Worm (Caenorhabditis elegans) whole organism, L2 larva: ENCODE data around the gene Y76A2B.4.

Experiments
- F13H6.1 ChIP-seq: sonication (generic microtip); optimal IDR thresholded peaks from 2 replicates; lab custom pipeline; 2016; ENCODE audit warnings: missing genetic modification characterization, missing compliant biosample characterization
- ceh-16 ChIP-seq: fragments of 150-350 bp; optimal IDR thresholded peaks from 2 replicates; lab custom pipeline; 2014; ENCODE audit warnings: missing biosample characterization, missing genetic modification characterization
- elt-1 ChIP-seq: fragments of 150-350 bp; optimal IDR thresholded peaks from 2 replicates; lab custom pipeline; 2014; ENCODE audit warnings: missing biosample characterization, missing genetic modification characterization
- fos-1 ChIP-seq: fragments of 150-350 bp; optimal IDR thresholded peaks from 2 replicates; lab custom pipeline; 2014; ENCODE audit warnings: missing biosample characterization, missing genetic modification characterization
- mdl-1 ChIP-seq, 2 experiments: fragments of 150-350 bp in 1 of 2; sonication (generic microtip) in 1 of 2; optimal IDR thresholded peaks; 2 replicates each; lab custom pipeline; 2017; ENCODE audit warnings: missing biosample characterization in 2 of 2, missing genetic modification characterization in 2 of 2
- nhr-11 ChIP-seq: fragments of 150-350 bp; optimal IDR thresholded peaks from 2 replicates; lab custom pipeline; 2014; ENCODE audit warnings: missing biosample characterization, missing genetic modification characterization
- nhr-12 ChIP-seq: fragments of 150-350 bp; optimal IDR thresholded peaks from 2 replicates; lab custom pipeline; 2014; ENCODE audit warnings: missing biosample characterization, missing genetic modification characterization
- unc-39 ChIP-seq: fragments of 150-350 bp; optimal IDR thresholded peaks from 2 replicates; lab custom pipeline; 2014; ENCODE audit warnings: missing biosample characterization, missing genetic modification characterization
- ztf-4 ChIP-seq: fragments of 150-350 bp; optimal IDR thresholded peaks from 2 replicates; lab custom pipeline; 2014; ENCODE audit warnings: missing biosample characterization, missing genetic modification characterization

ce11 chrIII:13548982-13549381 is 2.4 kb upstream of the Y76A2B.4 start, which contains the start of gene mmad-1:
- TF ChIP-seq ztf-4 (tag; lab: Kevin White, UChicago) (peak; percentile 32), unc-39 (no peak), F13H6.1 (tag; lab: Kevin White, UChicago) (peak; percentile 33), ceh-16 (tag; lab: Kevin White, UChicago) (no peak), nhr-12 (tag; lab: Kevin White, UChicago) (no peak), fos-1 (tag; lab: Kevin White, UChicago) (peak; percentile 55), elt-1 (tag; lab: Kevin White, UChicago) (no peak), nhr-11 (tag; lab: Kevin White, UChicago) (no peak), mdl-1 (tag; optimal IDR thresholded peaks at IDR 0.05; lab: Kevin White, UChicago) (no peak)
